Worm (Caenorhabditis elegans) whole organism, young adult: ENCODE data around the gene nhr-186.

Experiments
- B0261.1 ChIP-seq: sonication (generic microtip); optimal IDR thresholded peaks from 2 replicates; lab custom pipeline; 2016; ENCODE audit warnings: mild to moderate bottlenecking, missing genetic modification characterization, moderate library complexity, missing compliant biosample characterization
- F49E8.2 ChIP-seq: sonication (generic microtip); optimal IDR thresholded peaks from 3 replicates; lab custom pipeline; 2017; ENCODE audit warnings: missing genetic modification characterization, mild to moderate bottlenecking, missing compliant biosample characterization, antibody characterized with exemption, moderate library complexity; ENCODE audit not compliant: insufficient read depth
- F57A8.1 ChIP-seq: fragments of 200-800 bp; sonication (Bioruptor generic); optimal IDR thresholded peaks from 2 replicates; lab custom pipeline; 2018; ENCODE audit warnings: mild to moderate bottlenecking, missing genetic modification characterization, moderate library complexity, missing compliant biosample characterization
- K12H6.12 ChIP-seq: fragments of 200-800 bp; sonication (Bioruptor generic); optimal IDR thresholded peaks from 2 replicates; lab custom pipeline; 2018; ENCODE audit warnings: mild to moderate bottlenecking, missing genetic modification characterization, missing compliant biosample characterization
- Y56A3A.18 ChIP-seq: fragments of 200-800 bp; sonication (Bioruptor generic); IDR thresholded peaks from 2 replicates; pipeline ENCODE4 v1.3.6; 2022; ENCODE audit warnings: missing genetic modification reagents, missing genetic modification characterization, missing compliant biosample characterization
- Y95B8A.8 ChIP-seq: fragments of 200-800 bp; sonication (Bioruptor generic); IDR thresholded peaks from 2 replicates; pipeline ENCODE4 v1.3.6; 2022; ENCODE audit warnings: missing genetic modification reagents, missing genetic modification characterization, missing compliant biosample characterization
- atf-7 ChIP-seq: sonication (generic microtip); optimal IDR thresholded peaks from 2 replicates; lab custom pipeline; 2017; ENCODE audit warnings: mild to moderate bottlenecking, missing genetic modification characterization, missing compliant biosample characterization
- attf-6 ChIP-seq: fragments of 200-800 bp; sonication (Bioruptor generic); IDR thresholded peaks from 2 replicates; pipeline ENCODE4 v1.3.6; 2022; ENCODE audit warnings: missing genetic modification reagents, missing genetic modification characterization, missing compliant biosample characterization
- bed-1 ChIP-seq: fragments of 200-800 bp; sonication (Bioruptor generic); IDR thresholded peaks from 2 replicates; pipeline ENCODE4 v1.3.6; 2022; ENCODE audit warnings: missing genetic modification reagents, missing genetic modification characterization, missing compliant biosample characterization
- bed-2 ChIP-seq: fragments of 200-800 bp; sonication (Bioruptor generic); IDR thresholded peaks from 2 replicates; pipeline ENCODE4 v1.3.6; 2022; ENCODE audit warnings: missing genetic modification reagents, missing genetic modification characterization, missing compliant biosample characterization
- ceh-27 ChIP-seq: fragments of 200-800 bp; sonication (Bioruptor generic); optimal IDR thresholded peaks from 2 replicates; lab custom pipeline; 2018; ENCODE audit warnings: mild to moderate bottlenecking, missing genetic modification characterization, moderate library complexity, missing compliant biosample characterization
- ceh-58 ChIP-seq: fragments of 200-800 bp; sonication (Bioruptor generic); IDR thresholded peaks from 2 replicates; pipeline ENCODE4 v1.3.6; 2022; ENCODE audit warnings: missing genetic modification characterization, missing compliant biosample characterization
- ceh-79 ChIP-seq: sonication (generic microtip); optimal IDR thresholded peaks from 2 replicates; lab custom pipeline; 2017; ENCODE audit warnings: mild to moderate bottlenecking, missing genetic modification characterization, missing compliant biosample characterization
- chd-7 ChIP-seq: sonication (generic microtip); optimal IDR thresholded peaks from 2 replicates; lab custom pipeline; 2016; ENCODE audit warnings: mild to moderate bottlenecking, missing genetic modification characterization, moderate library complexity, missing compliant biosample characterization
- die-1 ChIP-seq: sonication (generic microtip); optimal IDR thresholded peaks from 2 replicates; lab custom pipeline; 2016; ENCODE audit warnings: missing genotype, mild to moderate bottlenecking, missing genetic modification characterization, missing compliant biosample characterization
- dpl-1 ChIP-seq: fragments of 150-350 bp; optimal IDR thresholded peaks from 2 replicates; lab custom pipeline; 2014; ENCODE audit warnings: missing biosample characterization, missing genetic modification reagents, missing genetic modification characterization
- egl-18 ChIP-seq: fragments of 200-800 bp; sonication (Bioruptor generic); IDR thresholded peaks from 2 replicates; pipeline ENCODE4 v1.3.6; 2022; ENCODE audit warnings: missing genetic modification reagents, missing genetic modification characterization, missing compliant biosample characterization
- egrh-3 ChIP-seq: fragments of 200-800 bp; sonication (Bioruptor generic); IDR thresholded peaks from 2 replicates; pipeline ENCODE4 v1.3.6; 2022; ENCODE audit warnings: missing genetic modification reagents, missing genetic modification characterization, missing compliant biosample characterization
- ekl-4 ChIP-seq: fragments of 200-800 bp; sonication (Bioruptor generic); IDR thresholded peaks from 2 replicates; pipeline ENCODE4 v1.3.6; 2022; ENCODE audit warnings: missing genetic modification reagents, missing genetic modification characterization, missing compliant biosample characterization
- fkh-3 ChIP-seq: sonication (generic microtip); optimal IDR thresholded peaks from 2 replicates; lab custom pipeline; 2016; ENCODE audit warnings: mild to moderate bottlenecking, missing genetic modification characterization, missing compliant biosample characterization
- him-1 ChIP-seq: sonication (generic microtip); optimal IDR thresholded peaks from 2 replicates; lab custom pipeline; 2016; ENCODE audit warnings: missing genotype, missing genetic modification reagents, missing genetic modification characterization, missing compliant biosample characterization
- hlh-26 ChIP-seq: fragments of 200-800 bp; sonication (Bioruptor generic); conservative IDR thresholded peaks from 2 replicates; pipeline ENCODE4 v1.3.6; 2022; ENCODE audit warnings: missing genetic modification reagents, missing genetic modification characterization, missing compliant biosample characterization
- hrde-1 ChIP-seq: sonication (generic microtip); optimal IDR thresholded peaks from 2 replicates; lab custom pipeline; 2016; ENCODE audit warnings: missing genetic modification characterization, mild to moderate bottlenecking, missing compliant biosample characterization, moderate library complexity, missing genotype, missing genetic modification reagents, borderline replicate concordance
- lag-1 ChIP-seq: fragments of 200-800 bp; sonication (Bioruptor generic); IDR thresholded peaks from 2 replicates; pipeline ENCODE4 v1.3.6; 2022; ENCODE audit warnings: missing genetic modification reagents, missing genetic modification characterization, missing compliant biosample characterization
- let-526 ChIP-seq: fragments of 200-800 bp; sonication (Bioruptor generic); IDR thresholded peaks from 2 replicates; pipeline ENCODE4 v1.3.6; 2022; ENCODE audit warnings: missing genetic modification reagents, missing genetic modification characterization, missing compliant biosample characterization
- let-607 ChIP-seq, 2 experiments: fragments of 200-800 bp in 1 of 2; sonication (Bioruptor generic) in 1 of 2; sonication (generic microtip) in 1 of 2; optimal IDR thresholded peaks; 2 replicates each; lab custom pipeline; 2016 to 2018; ENCODE audit warnings: mild to moderate bottlenecking in 2 of 2, missing compliant biosample characterization in 2 of 2, missing genetic modification characterization in 2 of 2, moderate library complexity in 2 of 2, missing genotype in 1 of 2
- lin-26 ChIP-seq: fragments of 200-800 bp; sonication (Bioruptor generic); IDR thresholded peaks from 2 replicates; pipeline ENCODE4 v1.3.6; 2022; ENCODE audit warnings: missing genetic modification reagents, missing genetic modification characterization, missing compliant biosample characterization
- madf-10 ChIP-seq: sonication (generic microtip); optimal IDR thresholded peaks from 2 replicates; lab custom pipeline; 2016; ENCODE audit warnings: mild to moderate bottlenecking, missing genetic modification characterization, missing compliant biosample characterization
- madf-3 ChIP-seq: fragments of 200-800 bp; sonication (Bioruptor generic); IDR thresholded peaks from 2 replicates; pipeline ENCODE4 v1.3.6; 2022; ENCODE audit warnings: missing genetic modification reagents, missing genetic modification characterization, missing compliant biosample characterization
- nfya-1 ChIP-seq: sonication (generic microtip); optimal IDR thresholded peaks from 2 replicates; lab custom pipeline; 2017; ENCODE audit warnings: antibody characterized with exemption, missing compliant biosample characterization, missing genetic modification characterization, borderline replicate concordance; ENCODE audit not compliant: insufficient read depth
- nfyb-1 ChIP-seq: fragments of 200-800 bp; sonication (Bioruptor generic); IDR thresholded peaks from 2 replicates; pipeline ENCODE4 v1.3.6; 2022; ENCODE audit warnings: missing genetic modification reagents, missing genetic modification characterization, missing compliant biosample characterization
- nhr-179 ChIP-seq: sonication (generic microtip); optimal IDR thresholded peaks from 2 replicates; lab custom pipeline; 2016; ENCODE audit warnings: mild to moderate bottlenecking, missing genetic modification characterization, missing compliant biosample characterization
- pha-4 ChIP-seq: fragments of 150-350 bp; sonication (generic microtip); optimal IDR thresholded peaks from 2 replicates; lab custom pipeline; 2014; ENCODE audit warnings: missing biosample characterization, missing genetic modification reagents, missing genetic modification characterization
- rpc-1 ChIP-seq, 2 experiments: fragments of 150-350 bp in 1 of 2; sonication (generic microtip) in 1 of 2; optimal IDR thresholded peaks; 2 replicates each; lab custom pipeline; 2014 to 2018; ENCODE audit warnings: missing biosample characterization in 1 of 2, missing genetic modification characterization in 1 of 2, missing genetic modification reagents in 1 of 2, missing genotype in 1 of 2
- tbx-9 ChIP-seq: sonication (generic microtip); optimal IDR thresholded peaks from 2 replicates; lab custom pipeline; 2016; ENCODE audit warnings: borderline replicate concordance, missing genetic modification characterization, inconsistent platforms, missing compliant biosample characterization
- tlf-1 ChIP-seq: fragments of 200-800 bp; sonication (Bioruptor generic); optimal IDR thresholded peaks from 2 replicates; lab custom pipeline; 2018; ENCODE audit warnings: mild to moderate bottlenecking, missing genetic modification characterization, missing compliant biosample characterization
- zfh-2 ChIP-seq: fragments of 200-800 bp; sonication (Bioruptor generic); conservative IDR thresholded peaks from 2 replicates; pipeline ENCODE4 v1.3.6; 2022; ENCODE audit warnings: missing genetic modification reagents, missing genetic modification characterization, missing compliant biosample characterization
- zim-3 ChIP-seq: sonication (generic microtip); optimal IDR thresholded peaks from 2 replicates; lab custom pipeline; 2017; ENCODE audit warnings: mild to moderate bottlenecking, missing genetic modification characterization, moderate library complexity, missing compliant biosample characterization
- ztf-26 ChIP-seq: sonication (generic microtip); optimal IDR thresholded peaks from 2 replicates; lab custom pipeline; 2017; ENCODE audit warnings: missing genetic modification characterization, missing compliant biosample characterization

The nhr-186 gene

DNA sequence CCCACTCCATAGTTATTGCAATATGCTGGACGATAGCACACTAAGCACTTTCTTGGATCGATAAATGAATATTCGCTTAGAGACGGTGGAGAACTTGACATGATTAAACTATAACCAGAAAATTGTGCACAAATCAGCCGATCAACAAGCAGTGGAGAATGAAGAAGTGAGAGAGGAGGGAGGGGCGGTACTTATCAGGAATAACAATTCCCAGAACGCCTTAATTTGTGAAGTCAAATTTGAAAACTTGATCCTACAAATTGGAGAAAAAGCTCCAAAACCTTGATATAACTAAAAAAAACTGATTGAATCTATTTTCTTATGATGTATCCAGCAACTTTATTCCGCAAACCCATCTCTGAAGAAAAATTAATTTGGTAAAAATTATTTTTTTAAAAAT is 23.5 kb upstream of the nhr-186 start, which contains the start of gene nhr-159:
Gene nhr-159, minus strand, starts transcription at position 101 of the 400 bp plus-strand sequence.
- no peak for TF ChIP-seq madf-3 (GFP tag; lab: Robert Waterston, UW)
- TF ChIP-seq lin-26, result no peak

- TF ChIP-seq ztf-26 (tag; lab: Kevin White, UChicago), result no peak
- TF ChIP-seq fkh-3 (tag; lab: Kevin White, UChicago), result no peak
- TF ChIP-seq nhr-179 (tag; lab: Kevin White, UChicago), result no peak
- no peak for TF ChIP-seq madf-10 (tag; lab: Kevin White, UChicago)
- TF ChIP-seq nfya-1 (tag; lab: Kevin White, UChicago), result no peak
- TF ChIP-seq tbx-9 (tag; lab: Kevin White, UChicago), result no peak
- TF ChIP-seq ceh-58 (GFP tag; lab: Robert Waterston, UW), result no peak
- no peak for TF ChIP-seq lin-26
- TF ChIP-seq, all 124 proteins: peak for 0
Measured at ce11 chrV:3877242-3877641, 22.5 kb upstream of the nhr-186 start.

DNA sequence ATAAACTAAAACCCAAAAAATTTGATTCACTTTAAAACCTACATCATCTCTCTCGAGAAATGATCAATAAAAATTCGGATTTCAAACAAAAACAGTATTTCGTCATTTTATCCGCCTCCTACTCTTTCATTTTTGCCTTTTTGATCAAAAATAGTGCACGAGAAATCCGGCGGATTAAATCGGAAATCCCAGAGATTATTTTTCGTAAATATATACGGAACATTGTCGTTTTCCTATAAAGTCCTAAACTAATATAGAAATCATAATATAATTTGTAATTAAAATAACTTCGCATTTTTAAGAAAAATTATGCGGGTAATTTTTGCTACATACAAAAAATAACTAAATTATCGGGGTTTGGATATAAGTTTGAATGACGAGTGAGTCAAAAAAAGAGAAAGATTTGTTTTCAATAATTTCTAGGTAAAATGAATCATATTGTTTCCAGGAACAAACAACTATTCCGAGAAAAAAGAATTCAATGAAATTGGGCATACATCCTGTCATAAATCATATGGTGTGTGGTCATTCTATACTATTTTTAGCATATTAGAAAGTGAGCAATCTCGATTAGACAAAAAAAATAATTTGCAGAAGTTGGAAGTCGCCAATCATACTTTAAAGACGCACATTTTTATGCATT is 19.5 kb upstream of the nhr-186 start, which contains the start of gene nhr-158:
Gene nhr-158, minus strand, starts transcription at position 51 of the 643 bp plus-strand sequence.
- no peak for TF ChIP-seq rpc-1 (optimal IDR thresholded peaks at IDR 0.05; lab: Kevin White, UChicago)
- no peak for TF ChIP-seq rpc-1 (tag; optimal IDR thresholded peaks at IDR 0.05; lab: Kevin White, UChicago)
- TF ChIP-seq madf-3 (GFP tag; lab: Robert Waterston, UW), result no peak
- TF ChIP-seq dpl-1 (GFP tag; lab: Kevin White, UChicago), result no peak
- TF ChIP-seq atf-7 (tag; lab: Kevin White, UChicago), result no peak
- no peak for TF ChIP-seq chd-7 (tag; lab: Kevin White, UChicago)
- no peak for TF ChIP-seq him-1
- TF ChIP-seq Y95B8A.8, result no peak
- TF ChIP-seq K12H6.12, result no peak
- no peak for TF ChIP-seq Y56A3A.18 (GFP tag; lab: Robert Waterston, UW)
- no peak for TF ChIP-seq zfh-2 (GFP tag; lab: Robert Waterston, UW)

- TF ChIP-seq zim-3 (tag; lab: Kevin White, UChicago) (no peak), hlh-26 (GFP tag; lab: Robert Waterston, UW) (no peak), hrde-1 (tag; lab: Kevin White, UChicago) (no peak), let-607 (tag; optimal IDR thresholded peaks at IDR 0.05; lab: Kevin White, UChicago) (no peak), ceh-79 (tag; lab: Kevin White, UChicago) (no peak)
Measured at ce11 chrV:3870359-3870758, 15.6 kb upstream of the nhr-186 start.

DNA sequence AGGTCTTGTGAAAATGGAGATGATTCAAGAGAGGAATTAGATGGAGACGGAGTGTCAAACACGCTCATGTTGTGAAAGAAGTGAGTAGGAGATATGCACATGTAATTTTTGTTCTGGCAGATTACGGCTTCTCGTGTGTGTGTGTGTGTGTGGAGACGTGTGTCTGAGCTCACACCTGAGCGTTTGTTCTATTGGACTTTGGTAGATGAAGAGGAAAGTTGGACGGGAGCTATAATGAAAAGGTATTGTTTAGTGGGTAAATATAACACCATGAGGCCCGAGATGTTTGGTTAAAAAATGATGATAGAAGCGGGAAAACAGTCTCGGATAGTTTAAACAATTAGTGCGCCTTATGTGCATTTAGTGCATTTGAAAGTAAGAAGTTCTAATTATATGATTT is 14.2 kb upstream of the nhr-186 start, which contains the start of gene nhr-157:
Gene nhr-157, minus strand, starts transcription at position 101 of the 400 bp plus-strand sequence.
- TF ChIP-seq ekl-4 (GFP tag; lab: Robert Waterston, UW) (no peak), F57A8.1 (GFP tag; lab: Kevin White, UChicago) (no peak), let-526 (GFP tag; lab: Robert Waterston, UW) (no peak), egrh-3 (no peak), lag-1 (GFP tag; lab: Robert Waterston, UW) (no peak), ceh-27 (GFP tag; lab: Kevin White, UChicago) (no peak), B0261.1 (tag; lab: Kevin White, UChicago) (no peak), bed-2 (GFP tag; lab: Robert Waterston, UW) (no peak), pha-4 (tag; lab: Kevin White, UChicago) (no peak), nfyb-1 (GFP tag; lab: Robert Waterston, UW) (no peak), die-1 (tag; lab: Kevin White, UChicago) (no peak), F49E8.2 (tag; lab: Kevin White, UChicago) (no peak), bed-1 (GFP tag; lab: Robert Waterston, UW) (no peak), tlf-1 (GFP tag; lab: Kevin White, UChicago) (no peak), attf-6 (no peak), egl-18 (GFP tag; lab: Robert Waterston, UW) (no peak)
